Fruit fly (Drosophila melanogaster) Kc167 (cell line): ENCODE results near the gene Mis12.

ENCODE experiments used
- Myc ChIP-seq: fragments of >200 bp; optimal IDR thresholded peaks from 2 replicates; lab custom pipeline; 2017; ENCODE audit warnings: missing external identifiers
- Sin3A ChIP-seq: fragments of >200 bp; optimal IDR thresholded peaks from 2 replicates; lab custom pipeline; 2018; ENCODE audit warnings: missing external identifiers
- h ChIP-seq: fragments of >200 bp; optimal IDR thresholded peaks from 3 replicates; lab custom pipeline; 2018; ENCODE audit warnings: missing external identifiers
- insv ChIP-seq: fragments of >200 bp; optimal IDR thresholded peaks from 3 replicates; lab custom pipeline; 2018; ENCODE audit warnings: missing external identifiers
- psq ChIP-seq: fragments of >200 bp; optimal IDR thresholded peaks from 2 replicates; lab custom pipeline; 2017; ENCODE audit warnings: missing external identifiers
- ttk ChIP-seq: sonication (Bioruptor generic); optimal IDR thresholded peaks from 2 replicates; lab custom pipeline; 2017; ENCODE audit warnings: missing external identifiers

Gene Mis12

DNA sequence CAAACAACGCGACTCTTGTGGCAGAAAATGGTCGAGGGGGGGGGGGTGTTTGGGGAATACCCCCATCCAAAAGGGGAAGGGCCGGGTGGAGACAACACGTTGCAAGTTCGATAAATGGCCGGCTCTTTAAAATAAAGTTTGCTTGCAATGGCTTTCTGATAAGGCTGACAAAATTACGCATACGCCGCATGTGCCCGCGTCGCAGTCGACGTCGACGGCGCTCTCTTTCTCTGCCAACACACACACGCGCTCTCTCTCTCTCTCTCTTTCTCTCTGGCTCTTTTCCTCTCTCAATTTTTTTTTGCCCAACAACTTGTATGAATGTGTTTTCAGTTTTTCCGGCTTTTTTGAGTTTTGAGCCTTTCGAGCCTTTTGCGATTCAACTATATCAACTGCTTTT lies 28.6 kb upstream of the Mis12 start:
- TF ChIP-seq Sin3A (lab: Kevin White, UChicago) = no peak
- no peak for TF ChIP-seq h (lab: Kevin White, UChicago)
- TF ChIP-seq ttk (lab: Kevin White, UChicago) = no peak
- TF ChIP-seq Myc (lab: Kevin White, UChicago) = no peak
- TF ChIP-seq insv (lab: Kevin White, UChicago) = no peak
- TF ChIP-seq psq = no peak

dm6 chr3L:6996907-6997306 lies 28.1 kb upstream of the Mis12 start:
- no peak for TF ChIP-seq insv (lab: Kevin White, UChicago)
- TF ChIP-seq ttk (lab: Kevin White, UChicago) = no peak
- no peak for TF ChIP-seq Sin3A (lab: Kevin White, UChicago)
- no peak for TF ChIP-seq h (lab: Kevin White, UChicago)

DNA sequence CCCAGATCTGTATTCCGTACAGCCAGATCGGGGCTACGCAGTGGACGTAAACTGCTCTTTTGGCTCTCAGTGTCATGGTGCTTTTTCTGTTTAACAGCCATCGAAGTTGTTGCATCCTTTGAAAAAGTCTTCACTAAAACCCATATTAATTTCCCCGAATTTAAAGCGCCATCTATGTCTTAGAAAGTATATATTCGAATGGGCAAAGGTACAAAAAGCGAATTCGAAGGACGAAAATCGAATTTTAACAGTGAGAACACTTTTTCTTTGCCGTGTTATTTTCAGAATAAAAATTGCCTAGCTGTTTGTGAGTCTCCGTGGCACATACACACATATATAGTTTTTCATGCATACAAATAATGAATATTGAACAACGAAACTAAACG lies 26.5 kb upstream of the Mis12 start:
- TF ChIP-seq Myc (lab: Kevin White, UChicago) (no peak), ttk (lab: Kevin White, UChicago) (no peak), h (lab: Kevin White, UChicago) (no peak), Sin3A (lab: Kevin White, UChicago) (no peak), insv (lab: Kevin White, UChicago) (no peak), psq (no peak)

DNA sequence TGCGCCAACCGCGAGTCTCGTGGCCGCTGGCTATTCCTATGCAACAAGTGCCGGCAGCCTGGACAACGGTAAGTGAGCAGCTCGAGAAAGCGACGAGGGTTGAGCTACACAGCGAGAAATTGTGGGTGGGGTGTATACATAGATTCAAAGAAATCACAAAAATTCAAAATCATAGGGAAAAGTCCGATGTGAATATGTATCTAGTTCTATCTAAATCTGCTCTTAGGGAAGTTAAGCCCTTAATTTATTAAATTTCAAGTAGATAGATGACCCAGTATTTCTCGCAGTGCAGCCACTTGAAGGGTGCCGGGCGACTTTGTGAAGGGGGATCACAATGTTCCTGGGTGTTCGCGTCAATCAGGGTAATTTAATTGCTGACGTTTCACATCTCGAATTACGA lies 24.5 kb upstream of the Mis12 start:
- TF ChIP-seq h (lab: Kevin White, UChicago) (no peak), Sin3A (lab: Kevin White, UChicago) (no peak), psq (no peak), insv (lab: Kevin White, UChicago) (no peak)

dm6 chr3L:6990288-6990687 lies 21.4 kb upstream of the Mis12 start, which contains the start of gene bin:
TSS of gene bin (plus strand) at chr3L:6990622.
- TF ChIP-seq Myc (lab: Kevin White, UChicago) (no peak), insv (lab: Kevin White, UChicago) (no peak), ttk (lab: Kevin White, UChicago) (no peak), psq (no peak), h (lab: Kevin White, UChicago) (no peak), Sin3A (lab: Kevin White, UChicago) (no peak)

DNA sequence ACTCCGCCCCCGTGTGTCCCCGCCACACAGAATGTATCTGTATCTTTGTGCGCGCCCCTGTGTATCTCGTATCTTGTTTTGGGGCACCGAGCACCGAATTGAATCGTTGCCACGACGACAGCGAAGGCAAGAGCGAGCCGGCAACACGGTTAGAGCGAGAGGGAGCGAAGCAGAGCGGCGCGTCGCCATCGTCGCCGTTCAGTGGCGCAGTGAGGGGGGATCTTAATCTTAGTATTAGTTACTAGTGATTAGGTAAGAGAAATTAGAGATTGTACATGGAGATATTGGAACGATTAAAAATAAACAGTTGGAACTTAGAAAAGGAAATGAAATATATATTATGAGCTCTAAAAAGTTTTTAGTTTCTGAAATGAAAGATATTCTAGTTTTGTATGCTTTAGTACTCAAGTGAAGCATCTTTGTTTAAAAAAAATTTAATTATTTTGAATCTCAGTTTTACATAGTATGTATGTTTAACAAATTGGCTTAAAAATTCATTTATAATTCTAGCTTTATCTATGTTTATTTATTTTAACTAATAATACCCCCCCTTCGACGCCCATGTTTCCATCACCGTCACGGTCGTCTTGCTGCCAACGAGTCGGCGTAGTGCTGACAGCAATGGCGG lies 20.2 kb upstream of the Mis12 start:
- no peak for TF ChIP-seq ttk (lab: Kevin White, UChicago)
- TF ChIP-seq Sin3A (lab: Kevin White, UChicago) = no peak
- TF ChIP-seq insv (lab: Kevin White, UChicago) = no peak
- no peak for TF ChIP-seq h (lab: Kevin White, UChicago)
- no peak for TF ChIP-seq Myc (lab: Kevin White, UChicago)
- TF ChIP-seq psq = no peak

DNA sequence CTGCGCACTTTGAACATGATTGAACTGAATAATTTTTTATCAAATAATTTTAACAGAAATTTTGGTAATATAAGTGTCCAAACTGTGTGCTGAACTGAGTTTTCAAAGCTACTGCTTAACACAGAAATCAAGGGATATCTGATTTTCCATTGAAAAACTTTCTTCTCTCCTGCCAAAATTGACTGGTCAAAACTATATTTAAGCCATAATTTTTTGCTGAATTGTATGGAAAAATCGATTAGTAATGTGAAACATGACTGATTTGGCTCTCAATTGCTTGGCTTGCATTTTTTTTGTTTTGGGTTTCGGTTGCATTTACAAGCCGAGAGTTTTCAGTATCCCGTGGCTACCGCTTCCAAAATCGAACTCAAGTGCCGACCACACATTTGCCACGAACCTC lies 15.6 kb upstream of the Mis12 start, which contains the start of the genes CG32388 and CG43439:
Gene CG32388 (minus strand): TSS at position 101 of the 400 bp plus-strand sequence.
Gene CG43439 (minus strand): TSS at position 101 of the 400 bp plus-strand sequence.
- TF ChIP-seq psq = no peak
- TF ChIP-seq Sin3A (lab: Kevin White, UChicago) = no peak
- TF ChIP-seq insv (lab: Kevin White, UChicago) = no peak
- TF ChIP-seq Myc (lab: Kevin White, UChicago) = no peak
- no peak for TF ChIP-seq h (lab: Kevin White, UChicago)
- TF ChIP-seq ttk (lab: Kevin White, UChicago) = no peak

dm6 chr3L:6981823-6982222 lies 13.0 kb upstream of the Mis12 start:
- no peak for TF ChIP-seq h (lab: Kevin White, UChicago)
- no peak for TF ChIP-seq Sin3A (lab: Kevin White, UChicago)
- TF ChIP-seq psq = no peak
- TF ChIP-seq insv (lab: Kevin White, UChicago) = no peak
- TF ChIP-seq ttk (lab: Kevin White, UChicago) = no peak
- TF ChIP-seq Myc (lab: Kevin White, UChicago) = no peak

dm6 chr3L:6981109-6981741 lies 12.4 kb upstream of the Mis12 start:
- no peak for TF ChIP-seq ttk (lab: Kevin White, UChicago)
- no peak for TF ChIP-seq Myc (lab: Kevin White, UChicago)
- TF ChIP-seq psq = no peak
- no peak for TF ChIP-seq Sin3A (lab: Kevin White, UChicago)
- no peak for TF ChIP-seq insv (lab: Kevin White, UChicago)
- TF ChIP-seq h (lab: Kevin White, UChicago) = no peak

- TF ChIP-seq h (lab: Kevin White, UChicago) = no peak
- TF ChIP-seq Sin3A (lab: Kevin White, UChicago) = no peak
- TF ChIP-seq insv (lab: Kevin White, UChicago) = no peak
- TF ChIP-seq Myc (lab: Kevin White, UChicago) = no peak
- no peak for TF ChIP-seq ttk (lab: Kevin White, UChicago)
- no peak for TF ChIP-seq psq
Observed at dm6 chr3L:6980553-6980952, 11.7 kb upstream of the Mis12 start.

- no peak for TF ChIP-seq psq
- TF ChIP-seq h (lab: Kevin White, UChicago) = no peak
- no peak for TF ChIP-seq insv (lab: Kevin White, UChicago)
- no peak for TF ChIP-seq ttk (lab: Kevin White, UChicago)
- TF ChIP-seq Myc (lab: Kevin White, UChicago) = no peak
- no peak for TF ChIP-seq Sin3A (lab: Kevin White, UChicago)
Observed at dm6 chr3L:6979387-6980249, 10.8 kb upstream of the Mis12 start, which contains the start of gene Galphai. TSS of gene Galphai (minus strand) at chr3L:6980044.
